Fruit fly (Drosophila melanogaster) whole organism, embryonic: Measurements from ENCODE around the gene Pif1A.
A peak's percentile ranks its signal among the peaks of the same experiment; 100 is the strongest.

Experiments used
- CG10147 ChIP-seq: fragments of 200-800 bp; sonication (Bioruptor generic); optimal IDR thresholded peaks from 2 replicates; lab custom pipeline; 2019; ENCODE audit warnings: missing biosample characterization, mild to moderate bottlenecking, missing genetic modification characterization, moderate library complexity
- CG10274 ChIP-seq: fragments of 200-800 bp; sonication (Bioruptor generic); optimal IDR thresholded peaks from 3 replicates; lab custom pipeline; 2017; ENCODE audit warnings: missing biosample characterization, mild to moderate bottlenecking, missing genetic modification characterization
- CG10979 ChIP-seq: fragments of 200-800 bp; sonication (Bioruptor generic); optimal IDR thresholded peaks from 2 replicates; lab custom pipeline; 2018; ENCODE audit warnings: missing biosample characterization, mild to moderate bottlenecking, missing genetic modification characterization, moderate library complexity
- CG11093 ChIP-seq: fragments of 200-800 bp; sonication (Bioruptor generic); IDR thresholded peaks from 3 replicates; pipeline ENCODE4 v1.3.6; 2022; ENCODE audit warnings: missing biosample characterization, missing genetic modification characterization
- CG11695 ChIP-seq: fragments of 200-800 bp; sonication (Bioruptor generic); IDR thresholded peaks from 3 replicates; pipeline ENCODE4 v1.3.6; 2022; ENCODE audit warnings: missing biosample characterization, missing genetic modification characterization
- CG12659 ChIP-seq: fragments of 200-800 bp; sonication (Bioruptor generic); optimal IDR thresholded peaks from 3 replicates; lab custom pipeline; 2017; ENCODE audit warnings: mild to moderate bottlenecking, missing biosample characterization, missing genetic modification reagents, missing genetic modification characterization
- CG12769 ChIP-seq: fragments of 200-800 bp; sonication (Bioruptor generic); optimal IDR thresholded peaks from 2 replicates; lab custom pipeline; 2019; ENCODE audit warnings: missing biosample characterization, mild to moderate bottlenecking, missing genetic modification characterization, moderate library complexity
- CG13775 ChIP-seq: fragments of 200-800 bp; sonication (Bioruptor generic); optimal IDR thresholded peaks from 3 replicates; lab custom pipeline; 2017; ENCODE audit warnings: missing biosample characterization, mild to moderate bottlenecking, missing genetic modification characterization
- CG15011 ChIP-seq: fragments of 200-800 bp; sonication (Bioruptor generic); optimal IDR thresholded peaks from 3 replicates; lab custom pipeline; 2018; ENCODE audit warnings: missing biosample characterization, mild to moderate bottlenecking, missing genetic modification characterization
- CG2889 ChIP-seq: fragments of 200-800 bp; sonication (Bioruptor generic); IDR thresholded peaks from 3 replicates; pipeline ENCODE4 v1.3.6; 2022; ENCODE audit warnings: missing biosample characterization, missing genetic modification characterization
- CG3838 ChIP-seq: fragments of 200-800 bp; sonication (Bioruptor generic); optimal IDR thresholded peaks from 3 replicates; lab custom pipeline; 2016; ENCODE audit warnings: missing biosample characterization, missing genetic modification characterization
- CG6683 ChIP-seq: fragments of 200-800 bp; sonication (Bioruptor generic); optimal IDR thresholded peaks from 2 replicates; lab custom pipeline; 2017; ENCODE audit warnings: missing biosample characterization, mild to moderate bottlenecking, missing genetic modification characterization, missing genetic modification reagents
- CG6813 ChIP-seq: fragments of 200-800 bp; sonication (Bioruptor generic); optimal IDR thresholded peaks from 2 replicates; lab custom pipeline; 2017; ENCODE audit warnings: missing biosample characterization, missing genetic modification characterization, mild to moderate bottlenecking, moderate library complexity, missing genetic modification reagents
- CG7839 ChIP-seq: fragments of 200-800 bp; sonication (Bioruptor generic); optimal IDR thresholded peaks from 3 replicates; lab custom pipeline; 2018; ENCODE audit warnings: missing biosample characterization, mild to moderate bottlenecking, missing genetic modification characterization, moderate library complexity
- CG8281 ChIP-seq: fragments of 200-800 bp; sonication (Bioruptor generic); optimal IDR thresholded peaks from 2 replicates; lab custom pipeline; 2018; ENCODE audit warnings: missing biosample characterization, mild to moderate bottlenecking, missing genetic modification characterization, moderate library complexity
- CG8944 ChIP-seq: fragments of 200-800 bp; sonication (Bioruptor generic); optimal IDR thresholded peaks from 3 replicates; lab custom pipeline; 2016; ENCODE audit warnings: missing biosample characterization, missing genetic modification characterization
- CkIIα-i1 ChIP-seq: fragments of 200-800 bp; sonication (Bioruptor generic); IDR thresholded peaks from 2 replicates; pipeline ENCODE4 v1.3.6; 2022; ENCODE audit warnings: missing biosample characterization, missing genetic modification characterization
- Doc3 ChIP-seq: fragments of 200-800 bp; sonication (Bioruptor generic); IDR thresholded peaks from 3 replicates; pipeline ENCODE4 v1.3.6; 2022; ENCODE audit warnings: missing biosample characterization, missing genetic modification characterization; ENCODE audit not compliant: partially characterized antibody
- HLH4C ChIP-seq: fragments of 200-800 bp; sonication (Bioruptor generic); IDR thresholded peaks from 3 replicates; pipeline ENCODE4 v1.3.6; 2022; ENCODE audit warnings: missing biosample characterization, missing genetic modification characterization; ENCODE audit not compliant: partially characterized antibody
- Hmr ChIP-seq: fragments of 200-800 bp; sonication (Bioruptor generic); optimal IDR thresholded peaks from 3 replicates; lab custom pipeline; 2017; ENCODE audit warnings: mild to moderate bottlenecking, missing biosample characterization, missing genetic modification reagents, missing genetic modification characterization
- Hr78 ChIP-seq, 2 experiments: fragments of 200-800 bp in 1 of 2; fragments of >200 bp in 1 of 2; sonication (Bioruptor generic) in 1 of 2; optimal IDR thresholded peaks; 2 replicates each; lab custom pipeline; 2017 to 2019; ENCODE audit warnings: missing biosample characterization in 2 of 2, missing genetic modification characterization in 2 of 2, mild to moderate bottlenecking in 1 of 2, moderate library complexity in 1 of 2
- MESR4 ChIP-seq: fragments of 200-800 bp; sonication (Bioruptor generic); optimal IDR thresholded peaks from 2 replicates; lab custom pipeline; 2018; ENCODE audit warnings: missing biosample characterization, mild to moderate bottlenecking, missing genetic modification characterization, moderate library complexity
- PHDP ChIP-seq: fragments of 200-800 bp; sonication (Bioruptor generic); optimal IDR thresholded peaks from 3 replicates; lab custom pipeline; 2018; ENCODE audit warnings: missing biosample characterization, mild to moderate bottlenecking, missing genetic modification characterization, moderate library complexity
- Scr ChIP-seq: fragments of 200-800 bp; sonication (Bioruptor generic); IDR thresholded peaks from 2 replicates; pipeline ENCODE4 v1.3.6; 2022; ENCODE audit warnings: missing biosample characterization, missing genetic modification characterization; ENCODE audit not compliant: partially characterized antibody
- Spps ChIP-seq: fragments of 200-800 bp; sonication (Bioruptor generic); optimal IDR thresholded peaks from 2 replicates; lab custom pipeline; 2018; ENCODE audit warnings: missing biosample characterization, mild to moderate bottlenecking, missing genetic modification characterization
- Ssrp ChIP-seq: fragments of 200-800 bp; sonication (Bioruptor generic); optimal IDR thresholded peaks from 2 replicates; lab custom pipeline; 2018; ENCODE audit warnings: missing biosample characterization, mild to moderate bottlenecking, missing genetic modification characterization, moderate library complexity
- abd-A ChIP-seq: fragments of 200-800 bp; sonication (Bioruptor generic); optimal IDR thresholded peaks from 3 replicates; lab custom pipeline; 2019; ENCODE audit warnings: missing biosample characterization, mild to moderate bottlenecking, missing genetic modification characterization, moderate library complexity
- aop ChIP-seq: fragments of 200-800 bp; sonication (Bioruptor generic); IDR thresholded peaks from 2 replicates; pipeline ENCODE4 v1.3.6; 2022; ENCODE audit warnings: missing biosample characterization, missing genetic modification characterization
- ara ChIP-seq: fragments of 200-800 bp; sonication (Bioruptor generic); IDR thresholded peaks from 2 replicates; pipeline ENCODE4 v1.3.6; 2022; ENCODE audit warnings: missing biosample characterization, missing genetic modification characterization
- ato ChIP-seq: fragments of 200-800 bp; sonication (Bioruptor generic); IDR thresholded peaks from 2 replicates; pipeline ENCODE4 v1.3.6; 2022; ENCODE audit warnings: missing biosample characterization, missing genetic modification characterization; ENCODE audit not compliant: partially characterized antibody
- bbx ChIP-seq: fragments of 200-800 bp; sonication (Bioruptor generic); IDR thresholded peaks from 2 replicates; pipeline ENCODE4 v1.3.6; 2022; ENCODE audit warnings: missing biosample characterization, missing genetic modification characterization; ENCODE audit not compliant: partially characterized antibody
- chif ChIP-seq, 2 experiments: fragments of 200-800 bp; sonication (Bioruptor generic); optimal IDR thresholded peaks; 3 replicates each; lab custom pipeline; 2016; ENCODE audit warnings: missing biosample characterization in 2 of 2, missing genetic modification characterization in 2 of 2
- dimm ChIP-seq: fragments of 200-800 bp; sonication (Bioruptor generic); IDR thresholded peaks from 2 replicates; pipeline ENCODE4 v1.3.6; 2022; ENCODE audit warnings: missing biosample characterization, missing genetic modification characterization
- ewg ChIP-seq: fragments of 200-800 bp; sonication (Bioruptor generic); optimal IDR thresholded peaks from 3 replicates; lab custom pipeline; 2017; ENCODE audit warnings: mild to moderate bottlenecking, missing biosample characterization, missing genetic modification reagents, missing genetic modification characterization
- gcm ChIP-seq: fragments of 200-800 bp; sonication (Bioruptor generic); optimal IDR thresholded peaks from 2 replicates; lab custom pipeline; 2019; ENCODE audit warnings: missing biosample characterization, mild to moderate bottlenecking, missing genetic modification characterization, moderate library complexity
- gsb ChIP-seq: fragments of 200-800 bp; sonication (Bioruptor generic); IDR thresholded peaks from 2 replicates; pipeline ENCODE4 v1.3.6; 2022; ENCODE audit warnings: missing biosample characterization, missing genetic modification characterization
- gsb-n ChIP-seq: fragments of 200-800 bp; sonication (Bioruptor generic); optimal IDR thresholded peaks from 3 replicates; lab custom pipeline; 2018; ENCODE audit warnings: missing biosample characterization, mild to moderate bottlenecking, missing genetic modification characterization
- ham ChIP-seq: fragments of 200-800 bp; sonication (Bioruptor generic); IDR thresholded peaks from 2 replicates; pipeline ENCODE4 v1.3.6; 2022; ENCODE audit warnings: missing biosample characterization, missing genetic modification characterization
- hth ChIP-seq: fragments of >200 bp; optimal IDR thresholded peaks from 2 replicates; lab custom pipeline; 2017; ENCODE audit warnings: inconsistent platforms
- jing ChIP-seq: fragments of 200-800 bp; sonication (Bioruptor generic); optimal IDR thresholded peaks from 2 replicates; lab custom pipeline; 2018; ENCODE audit warnings: missing biosample characterization, mild to moderate bottlenecking, missing genetic modification characterization
- luna ChIP-seq: fragments of 200-800 bp; sonication (Bioruptor generic); optimal IDR thresholded peaks from 2 replicates; lab custom pipeline; 2016; ENCODE audit warnings: missing biosample characterization, missing genetic modification characterization
- nau ChIP-seq: fragments of 200-800 bp; sonication (Bioruptor generic); optimal IDR thresholded peaks from 3 replicates; lab custom pipeline; 2017; ENCODE audit warnings: missing biosample characterization, mild to moderate bottlenecking, missing genetic modification characterization, missing genetic modification reagents
- odd ChIP-seq: fragments of 200-800 bp; sonication (Bioruptor generic); optimal IDR thresholded peaks from 2 replicates; lab custom pipeline; 2017; ENCODE audit warnings: missing biosample characterization, mild to moderate bottlenecking, missing genetic modification characterization
- pfk ChIP-seq: fragments of 200-800 bp; sonication (Bioruptor generic); optimal IDR thresholded peaks from 2 replicates; lab custom pipeline; 2018; ENCODE audit warnings: missing biosample characterization, mild to moderate bottlenecking, missing genetic modification characterization, moderate library complexity
- scrt ChIP-seq: fragments of 200-800 bp; sonication (Bioruptor generic); optimal IDR thresholded peaks from 2 replicates; lab custom pipeline; 2018; ENCODE audit warnings: missing biosample characterization, mild to moderate bottlenecking, missing genetic modification characterization, moderate library complexity
- sima ChIP-seq: fragments of 200-800 bp; sonication (Bioruptor generic); optimal IDR thresholded peaks from 2 replicates; lab custom pipeline; 2016; ENCODE audit warnings: missing biosample characterization, missing genetic modification characterization
- sisA ChIP-seq: fragments of 200-800 bp; sonication (Bioruptor generic); IDR thresholded peaks from 2 replicates; pipeline ENCODE4 v1.3.6; 2022; ENCODE audit warnings: missing biosample characterization, missing genetic modification characterization
- stc ChIP-seq: fragments of 200-800 bp; sonication (Bioruptor generic); IDR thresholded peaks from 2 replicates; pipeline ENCODE4 v1.3.6; 2022; ENCODE audit warnings: missing biosample characterization, missing genetic modification characterization
- wek ChIP-seq: fragments of 200-800 bp; sonication (Bioruptor generic); optimal IDR thresholded peaks from 3 replicates; lab custom pipeline; 2018; ENCODE audit warnings: missing biosample characterization, mild to moderate bottlenecking, missing genetic modification characterization, moderate library complexity
- zfh2 ChIP-seq: fragments of 200-800 bp; sonication (Bioruptor generic); optimal IDR thresholded peaks from 2 replicates; lab custom pipeline; 2016; ENCODE audit warnings: missing biosample characterization, missing genetic modification characterization

Pif1A gene

DNA sequence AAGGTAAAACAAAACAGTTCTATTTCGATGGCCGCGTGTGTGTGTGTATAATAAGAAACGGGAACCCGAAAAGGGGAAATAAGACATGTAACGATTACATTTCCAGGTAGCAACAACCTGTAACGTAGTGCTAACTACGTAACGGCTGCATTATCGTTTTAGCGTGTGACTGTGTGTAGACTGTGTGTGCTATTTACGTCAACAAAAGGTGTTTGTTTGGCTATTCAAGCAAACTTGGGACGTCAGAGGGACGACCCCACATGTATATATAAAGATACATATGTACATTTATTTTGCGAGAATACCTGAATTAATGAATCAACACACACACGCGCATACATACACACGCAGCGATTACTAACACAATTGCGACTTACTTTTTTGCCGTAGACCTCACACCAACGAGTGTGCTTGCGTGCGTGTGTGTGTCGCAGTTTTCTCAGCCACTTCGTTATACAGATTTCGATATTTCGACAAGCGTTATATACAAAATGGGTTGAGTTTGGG, 18.6 kb upstream of the Pif1A start (continued):
- TF ChIP-seq Scr (GFP tag; lab: Robert Waterston, UW) (no peak), CG6813 (GFP tag; lab: Kevin White, UChicago) (peak; percentile 7), CG3838 (no peak), ara (no peak), sima (no peak), CG7839 (tag; lab: Kevin White, UChicago) (no peak), sisA (GFP tag; lab: Robert Waterston, UW) (no peak), HLH4C (no peak), CG8281 (tag; lab: Kevin White, UChicago) (no peak), CG12659 (GFP tag; lab: Kevin White, UChicago) (peak; percentile 4), odd (no peak), wek (no peak), ewg (GFP tag; lab: Kevin White, UChicago) (no peak), ato (GFP tag; lab: Robert Waterston, UW) (no peak), Hmr (peak; percentile 48), stc (GFP tag; lab: Robert Waterston, UW) (peak; percentile 53), hth (lab: Kevin White, UChicago) (no peak), Ssrp (tag; lab: Kevin White, UChicago) (no peak), MESR4 (GFP tag; lab: Kevin White, UChicago) (no peak), CG11093 (GFP tag; lab: Robert Waterston, UW) (no peak), CG10147 (GFP tag; lab: Kevin White, UChicago) (no peak), gsb-n (tag; lab: Kevin White, UChicago) (no peak), dimm (GFP tag; lab: Robert Waterston, UW) (no peak), CG15011 (GFP tag; lab: Kevin White, UChicago) (peak; percentile 34), Hr78 (GFP tag; optimal IDR thresholded peaks at IDR 0.05; lab: Kevin White, UChicago) (no peak), chif (GFP tag; optimal IDR thresholded peaks at IDR 0.05; lab: Kevin White, UChicago) (no peak), CG11695 (GFP tag; lab: Robert Waterston, UW) (peak; percentile 37; the same call in 1 of the 3 replicates), luna (GFP tag; lab: Kevin White, UChicago) (no peak), abd-A (tag; lab: Kevin White, UChicago) (peak; percentile 26), CG10979 (peak; percentile 13), CG8944 (no peak), CkIIα-i1 (GFP tag; lab: Robert Waterston, UW) (no peak), nau (GFP tag; lab: Kevin White, UChicago) (peak; percentile 20), CG13775 (GFP tag; lab: Kevin White, UChicago) (no peak), jing (no peak), bbx (GFP tag; lab: Robert Waterston, UW) (no peak), gsb (GFP tag; lab: Robert Waterston, UW) (peak; percentile 43; the same call in 1 of the 2 replicates), Spps (tag; lab: Kevin White, UChicago) (no peak), gcm (no peak), aop (GFP tag; lab: Robert Waterston, UW) (no peak), ham (no peak), pfk (GFP tag; lab: Kevin White, UChicago) (no peak), CG6683 (peak; percentile 36), CG12769 (tag; lab: Kevin White, UChicago) (peak; percentile 86), PHDP (tag; lab: Kevin White, UChicago) (peak; percentile 48), CG2889 (GFP tag; lab: Robert Waterston, UW) (no peak), Doc3 (GFP tag; lab: Robert Waterston, UW) (no peak), zfh2 (GFP tag; lab: Kevin White, UChicago) (no peak), scrt (GFP tag; lab: Kevin White, UChicago) (no peak), CG10274 (GFP tag; lab: Kevin White, UChicago) (peak; percentile 21)
